Fruit fly (Drosophila melanogaster) whole organism, embryonic: ENCODE data around the gene CG9030.

Experiments used
- Bdp1 ChIP-seq: fragments of 200-800 bp; sonication (Bioruptor generic); optimal IDR thresholded peaks from 3 replicates; lab custom pipeline; 2016; ENCODE audit warnings: missing biosample characterization, missing genetic modification characterization
- CG1024 ChIP-seq: fragments of 200-800 bp; sonication (Bioruptor generic); IDR thresholded peaks from 2 replicates; pipeline ENCODE4 v1.3.6; 2022; ENCODE audit warnings: missing biosample characterization, missing genetic modification characterization
- CG12071 ChIP-seq: fragments of 200-800 bp; sonication (Bioruptor generic); optimal IDR thresholded peaks from 3 replicates; lab custom pipeline; 2018; ENCODE audit warnings: missing biosample characterization, mild to moderate bottlenecking, missing genetic modification characterization
- CG12219 ChIP-seq: fragments of 200-800 bp; sonication (Bioruptor generic); optimal IDR thresholded peaks from 3 replicates; lab custom pipeline; 2018; ENCODE audit warnings: missing biosample characterization, mild to moderate bottlenecking, missing genetic modification characterization
- CG12942 ChIP-seq: fragments of 200-800 bp; sonication (Bioruptor generic); optimal IDR thresholded peaks from 3 replicates; lab custom pipeline; 2016; ENCODE audit warnings: missing biosample characterization, missing genetic modification characterization
- CG13775 ChIP-seq: fragments of 200-800 bp; sonication (Bioruptor generic); optimal IDR thresholded peaks from 3 replicates; lab custom pipeline; 2017; ENCODE audit warnings: missing biosample characterization, mild to moderate bottlenecking, missing genetic modification characterization
- CG15269 ChIP-seq: fragments of 200-800 bp; sonication (Bioruptor generic); optimal IDR thresholded peaks from 2 replicates; lab custom pipeline; 2018; ENCODE audit warnings: missing biosample characterization, mild to moderate bottlenecking, missing genetic modification characterization, moderate library complexity
- CG17359 ChIP-seq: fragments of 200-800 bp; sonication (Bioruptor generic); optimal IDR thresholded peaks from 3 replicates; lab custom pipeline; 2018; ENCODE audit warnings: missing biosample characterization, mild to moderate bottlenecking, missing genetic modification characterization, moderate library complexity
- CG2120 ChIP-seq: fragments of 200-800 bp; sonication (Bioruptor generic); optimal IDR thresholded peaks from 3 replicates; lab custom pipeline; 2016; ENCODE audit warnings: missing biosample characterization, missing genetic modification characterization
- CG3065 ChIP-seq: fragments of 200-800 bp; sonication (Bioruptor generic); optimal IDR thresholded peaks from 2 replicates; lab custom pipeline; 2016; ENCODE audit warnings: missing biosample characterization, missing genetic modification characterization
- CG31365 ChIP-seq: fragments of 200-800 bp; sonication (Bioruptor generic); optimal IDR thresholded peaks from 2 replicates; lab custom pipeline; 2018; ENCODE audit warnings: missing biosample characterization, mild to moderate bottlenecking, missing genetic modification characterization
- CG4404 ChIP-seq: fragments of 200-800 bp; sonication (Bioruptor generic); IDR thresholded peaks from 2 replicates; pipeline ENCODE4 v1.3.6; 2022; ENCODE audit warnings: missing biosample characterization, missing genetic modification characterization
- CG5180 ChIP-seq: fragments of 200-800 bp; sonication (Bioruptor generic); optimal IDR thresholded peaks from 3 replicates; lab custom pipeline; 2017; ENCODE audit warnings: missing biosample characterization, missing genetic modification characterization, mild to moderate bottlenecking, moderate library complexity, missing genetic modification reagents
- CG6854 ChIP-seq: fragments of 200-800 bp; sonication (Bioruptor generic); optimal IDR thresholded peaks from 3 replicates; lab custom pipeline; 2017; ENCODE audit warnings: missing biosample characterization, mild to moderate bottlenecking, missing genetic modification characterization
- CG7987 ChIP-seq: fragments of 200-800 bp; sonication (Bioruptor generic); optimal IDR thresholded peaks from 2 replicates; lab custom pipeline; 2018; ENCODE audit warnings: missing biosample characterization, mild to moderate bottlenecking, missing genetic modification characterization, moderate library complexity
- Dp ChIP-seq: fragments of 200-800 bp; sonication (Bioruptor generic); optimal IDR thresholded peaks from 2 replicates; lab custom pipeline; 2018; ENCODE audit warnings: missing biosample characterization, mild to moderate bottlenecking, missing genetic modification characterization, moderate library complexity
- Fer3 ChIP-seq: fragments of 200-800 bp; sonication (Bioruptor generic); optimal IDR thresholded peaks from 2 replicates; lab custom pipeline; 2018; ENCODE audit warnings: missing biosample characterization, mild to moderate bottlenecking, missing genetic modification characterization, moderate library complexity
- Hey ChIP-seq: fragments of 200-800 bp; sonication (Bioruptor generic); optimal IDR thresholded peaks from 3 replicates; lab custom pipeline; 2018; ENCODE audit warnings: missing biosample characterization, mild to moderate bottlenecking, missing genetic modification characterization
- HmgZ ChIP-seq: fragments of 200-800 bp; sonication (Bioruptor generic); optimal IDR thresholded peaks from 2 replicates; lab custom pipeline; 2018; ENCODE audit warnings: missing biosample characterization, mild to moderate bottlenecking, missing genetic modification characterization
- Hmx ChIP-seq: fragments of 200-800 bp; sonication (Bioruptor generic); optimal IDR thresholded peaks from 2 replicates; lab custom pipeline; 2016; ENCODE audit warnings: missing biosample characterization, missing genetic modification characterization
- Hsf ChIP-seq: fragments of 200-800 bp; sonication (Bioruptor generic); optimal IDR thresholded peaks from 3 replicates; lab custom pipeline; 2016; ENCODE audit warnings: missing biosample characterization, missing genetic modification characterization
- Lim3 ChIP-seq: fragments of 200-800 bp; sonication (Bioruptor generic); IDR thresholded peaks from 2 replicates; pipeline ENCODE4 v1.3.6; 2022; ENCODE audit warnings: missing biosample characterization, missing genetic modification characterization
- MESR4 ChIP-seq: fragments of 200-800 bp; sonication (Bioruptor generic); optimal IDR thresholded peaks from 2 replicates; lab custom pipeline; 2018; ENCODE audit warnings: missing biosample characterization, mild to moderate bottlenecking, missing genetic modification characterization, moderate library complexity
- Max ChIP-seq: fragments of 200-800 bp; sonication (Bioruptor generic); optimal IDR thresholded peaks from 2 replicates; lab custom pipeline; 2016; ENCODE audit warnings: missing biosample characterization, mild to moderate bottlenecking, missing genetic modification characterization
- NC2β ChIP-seq: fragments of 200-800 bp; sonication (Bioruptor generic); optimal IDR thresholded peaks from 2 replicates; lab custom pipeline; 2016; ENCODE audit warnings: missing biosample characterization, missing genetic modification characterization
- Rfx ChIP-seq: fragments of 200-800 bp; sonication (Bioruptor generic); IDR thresholded peaks from 2 replicates; pipeline ENCODE4 v1.3.6; 2022; ENCODE audit warnings: missing biosample characterization, missing genetic modification characterization
- Usf ChIP-seq: fragments of 200-800 bp; sonication (Bioruptor generic); optimal IDR thresholded peaks from 2 replicates; lab custom pipeline; 2017; ENCODE audit warnings: missing genotype, missing biosample characterization, missing genetic modification characterization
- ara ChIP-seq: fragments of 200-800 bp; sonication (Bioruptor generic); IDR thresholded peaks from 2 replicates; pipeline ENCODE4 v1.3.6; 2022; ENCODE audit warnings: missing biosample characterization, missing genetic modification characterization
- chif ChIP-seq, 2 experiments: fragments of 200-800 bp; sonication (Bioruptor generic); optimal IDR thresholded peaks; 3 replicates each; lab custom pipeline; 2016; ENCODE audit warnings: missing biosample characterization in 2 of 2, missing genetic modification characterization in 2 of 2
- corto ChIP-seq: fragments of 200-800 bp; sonication (Bioruptor generic); optimal IDR thresholded peaks from 2 replicates; lab custom pipeline; 2016; ENCODE audit warnings: missing biosample characterization, mild to moderate bottlenecking, missing genetic modification characterization, moderate library complexity
- danr ChIP-seq: fragments of 200-800 bp; sonication (Bioruptor generic); IDR thresholded peaks from 2 replicates; pipeline ENCODE4 v1.3.6; 2022; ENCODE audit warnings: missing biosample characterization, missing genetic modification characterization
- en ChIP-seq: fragments of 200-800 bp; sonication (Bioruptor generic); optimal IDR thresholded peaks from 2 replicates; lab custom pipeline; 2016; ENCODE audit warnings: missing biosample characterization, missing genetic modification characterization
- fd3F ChIP-seq: fragments of 200-800 bp; sonication (Bioruptor generic); optimal IDR thresholded peaks from 2 replicates; lab custom pipeline; 2018; ENCODE audit warnings: missing biosample characterization, mild to moderate bottlenecking, missing genetic modification characterization, moderate library complexity
- fd96Cb ChIP-seq: fragments of 200-800 bp; sonication (Bioruptor generic); optimal IDR thresholded peaks from 2 replicates; lab custom pipeline; 2018; ENCODE audit warnings: missing biosample characterization, mild to moderate bottlenecking, missing genetic modification characterization, moderate library complexity
- kah ChIP-seq: fragments of 200-800 bp; sonication (Bioruptor generic); optimal IDR thresholded peaks from 2 replicates; lab custom pipeline; 2018; ENCODE audit warnings: missing biosample characterization, mild to moderate bottlenecking, missing genetic modification characterization
- kay ChIP-seq: fragments of 200-800 bp; sonication (Bioruptor generic); optimal IDR thresholded peaks from 2 replicates; lab custom pipeline; 2016; ENCODE audit warnings: missing biosample characterization, missing genetic modification characterization
- lbe ChIP-seq: fragments of 200-800 bp; sonication (Bioruptor generic); optimal IDR thresholded peaks from 2 replicates; lab custom pipeline; 2016; ENCODE audit warnings: missing biosample characterization, mild to moderate bottlenecking, missing genetic modification characterization
- maf-S ChIP-seq: fragments of 200-800 bp; sonication (Bioruptor generic); optimal IDR thresholded peaks from 2 replicates; lab custom pipeline; 2016; ENCODE audit warnings: missing biosample characterization, missing genetic modification characterization
- mirr ChIP-seq: fragments of 200-800 bp; sonication (Bioruptor generic); optimal IDR thresholded peaks from 3 replicates; lab custom pipeline; 2018; ENCODE audit warnings: missing biosample characterization, mild to moderate bottlenecking, missing genetic modification characterization
- nerfin-1 ChIP-seq: fragments of 200-800 bp; sonication (Bioruptor generic); optimal IDR thresholded peaks from 3 replicates; lab custom pipeline; 2019; ENCODE audit warnings: missing biosample characterization, mild to moderate bottlenecking, missing genetic modification characterization, moderate library complexity
- ranshi ChIP-seq: fragments of 200-800 bp; sonication (Bioruptor generic); IDR thresholded peaks from 2 replicates; pipeline ENCODE4 v1.3.6; 2022; ENCODE audit warnings: missing biosample characterization, missing genetic modification characterization
- sd ChIP-seq: fragments of 200-800 bp; sonication (Bioruptor generic); optimal IDR thresholded peaks from 3 replicates; lab custom pipeline; 2018; ENCODE audit warnings: missing biosample characterization, mild to moderate bottlenecking, missing genetic modification characterization, moderate library complexity
- slbo ChIP-seq: fragments of 200-800 bp; sonication (Bioruptor generic); IDR thresholded peaks from 2 replicates; pipeline ENCODE4 v1.3.6; 2022; ENCODE audit warnings: missing biosample characterization, missing genetic modification characterization
- sqz ChIP-seq: fragments of 200-800 bp; sonication (Bioruptor generic); optimal IDR thresholded peaks from 3 replicates; lab custom pipeline; 2018; ENCODE audit warnings: missing biosample characterization, mild to moderate bottlenecking, missing genetic modification characterization
- tin ChIP-seq: fragments of 200-800 bp; sonication (Bioruptor generic); optimal IDR thresholded peaks from 3 replicates; lab custom pipeline; 2016; ENCODE audit warnings: missing biosample characterization, missing genetic modification characterization
- tx ChIP-seq: fragments of 200-800 bp; sonication (Bioruptor generic); optimal IDR thresholded peaks from 2 replicates; lab custom pipeline; 2016; ENCODE audit warnings: missing biosample characterization, missing genetic modification characterization
- zen ChIP-seq: fragments of 200-800 bp; sonication (Bioruptor generic); optimal IDR thresholded peaks from 3 replicates; lab custom pipeline; 2018; ENCODE audit warnings: missing biosample characterization, mild to moderate bottlenecking, missing genetic modification characterization, moderate library complexity
- zfh2 ChIP-seq: fragments of 200-800 bp; sonication (Bioruptor generic); optimal IDR thresholded peaks from 2 replicates; lab custom pipeline; 2016; ENCODE audit warnings: missing biosample characterization, missing genetic modification characterization

CG9030 gene

DNA sequence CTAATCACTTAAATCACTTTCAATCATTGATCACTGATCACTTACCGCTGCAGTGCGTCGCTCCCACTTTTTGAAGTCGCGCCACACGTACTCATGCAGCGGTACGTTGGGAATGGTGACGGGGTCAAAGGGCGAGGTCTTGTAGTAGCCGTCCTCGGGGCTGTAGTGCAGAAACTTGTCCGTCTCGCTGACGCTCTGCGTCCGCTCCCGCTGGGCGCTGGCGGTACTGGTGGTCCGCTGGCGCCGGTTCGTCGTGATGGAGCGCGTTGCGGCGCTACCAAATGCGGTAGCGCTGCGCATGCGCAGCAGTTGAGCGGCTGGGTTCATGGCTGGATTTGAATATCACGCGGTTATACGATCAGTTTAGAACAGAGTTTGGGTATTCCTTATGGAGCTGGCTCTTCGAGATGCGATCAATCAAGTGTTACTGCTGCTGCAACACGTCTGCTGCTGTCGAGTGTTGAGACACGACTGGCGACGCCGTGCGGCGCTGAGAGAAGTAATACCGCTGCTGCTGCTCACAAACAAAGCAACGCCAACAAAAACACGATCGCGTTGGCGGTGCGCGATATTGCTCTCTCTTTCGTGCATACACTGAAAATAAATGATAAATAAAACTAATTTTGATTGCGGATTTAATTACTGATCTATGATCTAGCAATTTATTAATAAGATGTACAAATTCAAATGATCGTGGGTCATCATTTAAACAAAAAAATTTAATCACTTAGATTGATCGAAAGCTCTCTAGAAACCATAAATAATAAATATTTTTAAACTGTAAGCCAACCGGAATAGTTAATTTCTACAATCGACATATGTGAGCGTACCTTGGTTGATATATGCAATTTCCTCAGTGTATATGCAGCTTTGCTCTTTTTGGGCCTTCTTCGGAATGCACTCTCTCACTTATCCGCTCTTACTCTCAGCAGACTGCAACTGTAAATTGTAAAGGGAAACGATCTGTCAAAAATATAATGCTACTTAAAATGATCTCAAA, 4.3 kb downstream of the CG9030 start (continued):
- TF ChIP-seq fd96Cb (tag; lab: Kevin White, UChicago) (peak; percentile 97), Hmx (GFP tag; lab: Kevin White, UChicago) (peak; percentile 65), Rfx (GFP tag; lab: Robert Waterston, UW) (peak; percentile 76), mirr (peak; percentile 12), CG12071 (peak; percentile 82), tx (peak; percentile 68), nerfin-1 (tag; lab: Kevin White, UChicago) (peak; percentile 97), CG12219 (GFP tag; lab: Kevin White, UChicago) (peak; percentile 94), sd (peak; percentile 82), slbo (peak; percentile 72), Bdp1 (peak; percentile 59), zen (peak; percentile 97), Fer3 (tag; lab: Kevin White, UChicago) (peak; percentile 82), CG17359 (tag; lab: Kevin White, UChicago) (peak; percentile 94), CG3065 (GFP tag; lab: Kevin White, UChicago) (peak; percentile 84), CG4404 (peak; percentile 91), CG1024 (GFP tag; lab: Robert Waterston, UW) (peak; percentile 78), zfh2 (GFP tag; lab: Kevin White, UChicago) (no peak), MESR4 (GFP tag; lab: Kevin White, UChicago) (peak; percentile 13), CG12942 (GFP tag; lab: Kevin White, UChicago) (peak; percentile 83), kah (peak; percentile 87), corto (GFP tag; lab: Kevin White, UChicago) (peak; percentile 90), CG15269 (peak; percentile 94), maf-S (GFP tag; lab: Kevin White, UChicago) (peak; percentile 70), chif (GFP tag; optimal IDR thresholded peaks at IDR 0.05; lab: Kevin White, UChicago) (peak; percentile 74 to 94), CG31365 (tag; lab: Kevin White, UChicago) (peak; percentile 68), ranshi (peak; percentile 84), NC2β (peak; percentile 81), fd3F (GFP tag; lab: Kevin White, UChicago) (peak; percentile 73), Hey (tag; lab: Kevin White, UChicago) (peak; percentile 28), HmgZ (tag; lab: Kevin White, UChicago) (peak; percentile 76), Max (GFP tag; lab: Kevin White, UChicago) (peak; percentile 93), CG6854 (peak; percentile 77), Hsf (GFP tag; lab: Kevin White, UChicago) (peak; percentile 93), CG7987 (GFP tag; lab: Kevin White, UChicago) (peak; percentile 71), Dp (GFP tag; lab: Kevin White, UChicago) (no peak), danr (GFP tag; lab: Robert Waterston, UW) (peak; percentile 67), lbe (GFP tag; lab: Kevin White, UChicago) (peak; percentile 95), Usf (GFP tag; lab: Kevin White, UChicago) (peak; percentile 85), CG5180 (GFP tag; lab: Kevin White, UChicago) (peak; percentile 89), CG13775 (GFP tag; lab: Kevin White, UChicago) (peak; percentile 94), kay (GFP tag; lab: Kevin White, UChicago) (peak; percentile 77), ara (GFP tag; lab: Robert Waterston, UW) (peak; percentile 91), en (peak; percentile 64), sqz (peak; percentile 95), tin (GFP tag; lab: Kevin White, UChicago) (peak; percentile 91), CG2120 (GFP tag; lab: Kevin White, UChicago) (peak; percentile 73), Lim3 (GFP tag; lab: Robert Waterston, UW) (peak; percentile 74)
